Worm (Caenorhabditis elegans) whole organism, L2 larva: ENCODE measurements around the gene AH6.17.

Experiments
- C34F6.9 ChIP-seq: fragments of 150-350 bp; optimal IDR thresholded peaks from 2 replicates; lab custom pipeline; 2014; ENCODE audit warnings: missing biosample characterization, missing genetic modification characterization
- F13H6.1 ChIP-seq: sonication (generic microtip); optimal IDR thresholded peaks from 2 replicates; lab custom pipeline; 2016; ENCODE audit warnings: missing genetic modification characterization, missing compliant biosample characterization
- R02D3.7 ChIP-seq: fragments of 150-350 bp; optimal IDR thresholded peaks from 2 replicates; lab custom pipeline; 2014; ENCODE audit warnings: missing biosample characterization, missing genetic modification characterization
- Y55F3AM.14 ChIP-seq: fragments of 200-800 bp; sonication (Bioruptor generic); optimal IDR thresholded peaks from 2 replicates; lab custom pipeline; 2018; ENCODE audit warnings: mild to moderate bottlenecking, missing genetic modification characterization, missing compliant biosample characterization
- ZK546.5 ChIP-seq: sonication (generic microtip); optimal IDR thresholded peaks from 2 replicates; lab custom pipeline; 2017; ENCODE audit warnings: missing biosample characterization, missing genetic modification characterization
- alr-1 ChIP-seq: fragments of 150-350 bp; optimal IDR thresholded peaks from 2 replicates; lab custom pipeline; 2014; ENCODE audit warnings: missing biosample characterization, missing genetic modification characterization
- aly-2 ChIP-seq: fragments of 150-350 bp; optimal IDR thresholded peaks from 2 replicates; lab custom pipeline; 2014; ENCODE audit warnings: missing biosample characterization, missing genetic modification characterization
- ama-1 ChIP-seq: fragments of 150-350 bp; optimal IDR thresholded peaks from 2 replicates; lab custom pipeline; 2018; ENCODE audit warnings: inconsistent platforms
- blmp-1 ChIP-seq: sonication (generic microtip); optimal IDR thresholded peaks from 2 replicates; lab custom pipeline; 2017; ENCODE audit warnings: missing genetic modification characterization, mild to moderate bottlenecking, missing compliant biosample characterization, antibody characterized with exemption, moderate library complexity; ENCODE audit not compliant: insufficient read depth
- ceh-82 ChIP-seq: fragments of 150-350 bp; optimal IDR thresholded peaks from 2 replicates; lab custom pipeline; 2014; ENCODE audit warnings: missing biosample characterization, missing genetic modification characterization
- crh-2 ChIP-seq: sonication (generic microtip); optimal IDR thresholded peaks from 2 replicates; lab custom pipeline; 2017; ENCODE audit warnings: missing biosample characterization, missing genetic modification characterization
- fos-1 ChIP-seq: fragments of 150-350 bp; optimal IDR thresholded peaks from 2 replicates; lab custom pipeline; 2014; ENCODE audit warnings: missing biosample characterization, missing genetic modification characterization
- gmeb-1 ChIP-seq: fragments of 150-350 bp; optimal IDR thresholded peaks from 2 replicates; lab custom pipeline; 2014; ENCODE audit warnings: missing biosample characterization, missing genetic modification characterization
- lin-11 ChIP-seq: fragments of 150-350 bp; sonication (generic microtip); optimal IDR thresholded peaks from 2 replicates; lab custom pipeline; 2014; ENCODE audit warnings: missing biosample characterization, missing genetic modification characterization, inconsistent platforms, mixed read lengths
- lin-13 ChIP-seq: fragments of 150-350 bp; optimal IDR thresholded peaks from 2 replicates; lab custom pipeline; 2014; ENCODE audit warnings: missing biosample characterization, missing genetic modification reagents, missing genetic modification characterization
- lin-39 ChIP-seq: fragments of 150-350 bp; optimal IDR thresholded peaks from 2 replicates; lab custom pipeline; 2014; ENCODE audit warnings: missing biosample characterization, missing genetic modification reagents, missing genetic modification characterization
- lsy-2 ChIP-seq, 2 experiments: fragments of 150-350 bp in 1 of 2; sonication (generic microtip) in 1 of 2; optimal IDR thresholded peaks; 2 replicates each; lab custom pipeline; 2014 to 2017; ENCODE audit warnings: missing biosample characterization in 2 of 2, missing genetic modification characterization in 2 of 2
- mab-5 ChIP-seq: fragments of 150-350 bp; optimal IDR thresholded peaks from 2 replicates; lab custom pipeline; 2014; ENCODE audit warnings: missing biosample characterization, missing genetic modification characterization
- mbf-1 ChIP-seq: sonication (generic microtip); optimal IDR thresholded peaks from 2 replicates; lab custom pipeline; 2017; ENCODE audit warnings: missing biosample characterization, missing genetic modification characterization
- mdl-1 ChIP-seq, 2 experiments: fragments of 150-350 bp in 1 of 2; sonication (generic microtip) in 1 of 2; optimal IDR thresholded peaks; 2 replicates each; lab custom pipeline; 2017; ENCODE audit warnings: missing biosample characterization in 2 of 2, missing genetic modification characterization in 2 of 2
- nhr-10 ChIP-seq: sonication (generic microtip); optimal IDR thresholded peaks from 2 replicates; lab custom pipeline; 2017; ENCODE audit warnings: missing biosample characterization, missing genetic modification characterization
- nhr-129 ChIP-seq: fragments of 150-350 bp; optimal IDR thresholded peaks from 2 replicates; lab custom pipeline; 2014; ENCODE audit warnings: missing biosample characterization, missing genetic modification characterization
- nhr-21 ChIP-seq: fragments of 150-350 bp; optimal IDR thresholded peaks from 2 replicates; lab custom pipeline; 2014; ENCODE audit warnings: missing biosample characterization, missing genetic modification characterization
- nhr-6 ChIP-seq: fragments of 150-350 bp; optimal IDR thresholded peaks from 2 replicates; lab custom pipeline; 2014; ENCODE audit warnings: missing biosample characterization, missing genetic modification characterization
- nhr-77 ChIP-seq: fragments of 150-350 bp; optimal IDR thresholded peaks from 2 replicates; lab custom pipeline; 2014; ENCODE audit warnings: missing biosample characterization, missing genetic modification characterization
- peb-1 ChIP-seq: fragments of 150-350 bp; optimal IDR thresholded peaks from 2 replicates; lab custom pipeline; 2014; ENCODE audit warnings: missing biosample characterization, missing genetic modification characterization
- skn-1 ChIP-seq: sonication (generic microtip); optimal IDR thresholded peaks from 2 replicates; lab custom pipeline; 2017; ENCODE audit warnings: missing biosample characterization, missing genetic modification characterization
- sma-3 ChIP-seq: sonication (generic microtip); optimal IDR thresholded peaks from 2 replicates; lab custom pipeline; 2016; ENCODE audit warnings: missing genetic modification reagents, missing genetic modification characterization, missing compliant biosample characterization
- sma-9 ChIP-seq, 2 experiments: fragments of 150-350 bp in 1 of 2; sonication (generic microtip) in 1 of 2; optimal IDR thresholded peaks; 2 replicates each; lab custom pipeline; 2014 to 2016; ENCODE audit warnings: missing genetic modification characterization in 2 of 2, mild to moderate bottlenecking in 1 of 2, missing biosample characterization in 1 of 2, missing compliant biosample characterization in 1 of 2, missing genetic modification reagents in 1 of 2, moderate library complexity in 1 of 2
- snpc-4 ChIP-seq: fragments of 150-350 bp; optimal IDR thresholded peaks from 2 replicates; lab custom pipeline; 2014; ENCODE audit warnings: missing biosample characterization, missing genetic modification characterization
- unc-39 ChIP-seq: fragments of 150-350 bp; optimal IDR thresholded peaks from 2 replicates; lab custom pipeline; 2014; ENCODE audit warnings: missing biosample characterization, missing genetic modification characterization
- unc-55 ChIP-seq: fragments of 150-350 bp; sonication (generic microtip); optimal IDR thresholded peaks from 3 replicates; lab custom pipeline; 2014; ENCODE audit warnings: missing biosample characterization, missing genetic modification reagents, missing genetic modification characterization
- ztf-1 ChIP-seq: fragments of 200-800 bp; sonication (Bioruptor generic); conservative IDR thresholded peaks from 2 replicates; pipeline ENCODE4 v1.3.6; 2022; ENCODE audit warnings: missing genetic modification characterization, missing compliant biosample characterization
- ztf-11 ChIP-seq: sonication (generic microtip); optimal IDR thresholded peaks from 2 replicates; lab custom pipeline; 2017; ENCODE audit warnings: missing biosample characterization, missing genetic modification characterization
- ztf-4 ChIP-seq: fragments of 150-350 bp; optimal IDR thresholded peaks from 2 replicates; lab custom pipeline; 2014; ENCODE audit warnings: missing biosample characterization, missing genetic modification characterization

Gene AH6.17

ce11 chrII:9498589-9498988, 24.4 kb upstream of the AH6.17 start:
- TF ChIP-seq unc-55 (GFP tag; lab: Kevin White, UChicago) (no peak), nhr-10 (tag; lab: Kevin White, UChicago) (no peak), ztf-4 (tag; lab: Kevin White, UChicago) (no peak), lin-13 (GFP tag; lab: Kevin White, UChicago) (no peak), sma-9 (GFP tag; optimal IDR thresholded peaks at IDR 0.05; lab: Kevin White, UChicago) (peak; percentile 13), sma-9 (tag; optimal IDR thresholded peaks at IDR 0.05; lab: Kevin White, UChicago) (no peak), ztf-11 (tag; lab: Kevin White, UChicago) (no peak), lin-39 (no peak), fos-1 (tag; lab: Kevin White, UChicago) (peak; percentile 38), snpc-4 (tag; lab: Kevin White, UChicago) (no peak), gmeb-1 (tag; lab: Kevin White, UChicago) (peak; percentile 23), lsy-2 (tag; optimal IDR thresholded peaks at IDR 0.05; lab: Kevin White, UChicago) (no peak), ceh-82 (no peak), Y55F3AM.14 (no peak), mab-5 (no peak), peb-1 (tag; lab: Kevin White, UChicago) (no peak)

ce11 chrII:9500926-9501325, 22.0 kb upstream of the AH6.17 start:
- TF ChIP-seq C34F6.9 (no peak), F13H6.1 (tag; lab: Kevin White, UChicago) (peak; percentile 78), ama-1 (lab: Kevin White, UChicago) (no peak), crh-2 (tag; lab: Kevin White, UChicago) (peak; percentile 66), sma-3 (GFP tag; lab: Kevin White, UChicago) (peak; percentile 49), ztf-1 (no peak), gmeb-1 (tag; lab: Kevin White, UChicago) (peak; percentile 46), nhr-21 (no peak), skn-1 (tag; lab: Kevin White, UChicago) (no peak), unc-55 (GFP tag; lab: Kevin White, UChicago) (no peak), lin-11 (tag; lab: Kevin White, UChicago) (no peak), nhr-77 (tag; lab: Kevin White, UChicago) (no peak), nhr-129 (tag; lab: Kevin White, UChicago) (peak; percentile 7), mbf-1 (no peak), Y55F3AM.14 (no peak), sma-9 (GFP tag; optimal IDR thresholded peaks at IDR 0.05; lab: Kevin White, UChicago) (peak; percentile 92), sma-9 (tag; optimal IDR thresholded peaks at IDR 0.05; lab: Kevin White, UChicago) (no peak), mdl-1 (tag; optimal IDR thresholded peaks at IDR 0.05; lab: Kevin White, UChicago) (peak in 1 of 2 experiments; percentile 63), R02D3.7 (tag; lab: Kevin White, UChicago) (no peak), lin-39 (no peak), ceh-82 (no peak), blmp-1 (tag; lab: Kevin White, UChicago) (no peak), mab-5 (no peak), aly-2 (tag; lab: Kevin White, UChicago) (no peak), ztf-11 (tag; lab: Kevin White, UChicago) (no peak), ZK546.5 (no peak), alr-1 (tag; lab: Kevin White, UChicago) (no peak), fos-1 (tag; lab: Kevin White, UChicago) (peak; percentile 78)

- TF ChIP-seq sma-9 (GFP tag; optimal IDR thresholded peaks at IDR 0.05; lab: Kevin White, UChicago) (peak; percentile 78), sma-9 (tag; optimal IDR thresholded peaks at IDR 0.05; lab: Kevin White, UChicago) (no peak), crh-2 (tag; lab: Kevin White, UChicago) (peak; percentile 63), aly-2 (tag; lab: Kevin White, UChicago) (no peak), sma-3 (GFP tag; lab: Kevin White, UChicago) (peak; percentile 8), unc-39 (tag; lab: Kevin White, UChicago) (no peak), gmeb-1 (tag; lab: Kevin White, UChicago) (peak; percentile 46), F13H6.1 (tag; lab: Kevin White, UChicago) (peak; percentile 72)
- TF ChIP-seq, all 48 proteins: peak for 5
Measured at ce11 chrII:9501955-9502354, 21.0 kb upstream of the AH6.17 start.

- TF ChIP-seq lsy-2 (tag; optimal IDR thresholded peaks at IDR 0.05; lab: Kevin White, UChicago) (no peak), gmeb-1 (tag; lab: Kevin White, UChicago) (no peak), nhr-6 (tag; lab: Kevin White, UChicago) (no peak), nhr-129 (tag; lab: Kevin White, UChicago) (no peak), blmp-1 (tag; lab: Kevin White, UChicago) (no peak), Y55F3AM.14 (no peak), snpc-4 (tag; lab: Kevin White, UChicago) (no peak), F13H6.1 (tag; lab: Kevin White, UChicago) (no peak), sma-3 (GFP tag; lab: Kevin White, UChicago) (no peak), nhr-77 (tag; lab: Kevin White, UChicago) (no peak), crh-2 (tag; lab: Kevin White, UChicago) (no peak), lin-11 (tag; lab: Kevin White, UChicago) (no peak), ceh-82 (no peak), unc-39 (tag; lab: Kevin White, UChicago) (no peak), R02D3.7 (tag; lab: Kevin White, UChicago) (no peak)
Measured at ce11 chrII:9507181-9507580, 15.8 kb upstream of the AH6.17 start, which contains the start of gene gcy-3. gcy-3 (minus strand) TSS chrII:9507281.
